Fruit fly (Drosophila melanogaster) whole organism, prepupa: ENCODE data around the gene Det.

ENCODE experiments used
- Blimp-1 ChIP-seq: fragments of 200-800 bp; sonication (Bioruptor generic); optimal IDR thresholded peaks from 3 replicates; lab custom pipeline; 2017; ENCODE audit warnings: missing biosample characterization, missing genetic modification characterization, mild to moderate bottlenecking, moderate library complexity, missing genetic modification reagents
- CG11294 ChIP-seq: fragments of 200-800 bp; sonication (Bioruptor generic); IDR thresholded peaks from 2 replicates; pipeline ENCODE4 v1.3.6; 2022; ENCODE audit warnings: missing biosample characterization, missing genetic modification characterization
- CG11762 ChIP-seq: fragments of 200-800 bp; sonication (Bioruptor generic); optimal IDR thresholded peaks from 3 replicates; lab custom pipeline; 2016; ENCODE audit warnings: missing biosample characterization, missing genetic modification characterization; ENCODE audit not compliant: insufficient read depth
- CG11902 ChIP-seq: fragments of 200-800 bp; sonication (Bioruptor generic); optimal IDR thresholded peaks from 3 replicates; lab custom pipeline; 2016; ENCODE audit warnings: missing biosample characterization, missing genetic modification characterization
- CG1621 ChIP-seq: fragments of 200-800 bp; sonication (Bioruptor generic); optimal IDR thresholded peaks from 3 replicates; lab custom pipeline; 2018; ENCODE audit warnings: missing biosample characterization, mild to moderate bottlenecking, missing genetic modification characterization
- CG3032 ChIP-seq: fragments of 200-800 bp; optimal IDR thresholded peaks from 2 replicates; lab custom pipeline; 2019; ENCODE audit warnings: missing biosample characterization, mild to moderate bottlenecking, missing genetic modification characterization, moderate library complexity
- CG31627 ChIP-seq: fragments of 200-800 bp; sonication (Bioruptor generic); optimal IDR thresholded peaks from 3 replicates; lab custom pipeline; 2016; ENCODE audit warnings: missing biosample characterization, missing genetic modification characterization
- CG4318 ChIP-seq: fragments of 200-800 bp; sonication (Bioruptor generic); optimal IDR thresholded peaks from 3 replicates; lab custom pipeline; 2017; ENCODE audit warnings: missing biosample characterization, mild to moderate bottlenecking, missing genetic modification characterization
- CG6792 ChIP-seq: fragments of 200-800 bp; sonication (Bioruptor generic); optimal IDR thresholded peaks from 3 replicates; lab custom pipeline; 2016; ENCODE audit warnings: missing biosample characterization, missing genetic modification characterization
- CG7368 ChIP-seq: fragments of 200-800 bp; sonication (Bioruptor generic); optimal IDR thresholded peaks from 3 replicates; lab custom pipeline; 2016; ENCODE audit warnings: missing biosample characterization, missing genetic modification characterization
- CG8119 ChIP-seq: fragments of 200-800 bp; sonication (Bioruptor generic); IDR thresholded peaks from 3 replicates; pipeline ENCODE4 v1.3.6; 2022; ENCODE audit warnings: missing biosample characterization, missing genetic modification characterization
- CG8319 ChIP-seq: fragments of 200-800 bp; sonication (Bioruptor generic); optimal IDR thresholded peaks from 3 replicates; lab custom pipeline; 2016; ENCODE audit warnings: missing biosample characterization, missing genetic modification characterization
- Eip75B ChIP-seq: fragments of 200-800 bp; sonication (Bioruptor generic); optimal IDR thresholded peaks from 3 replicates; lab custom pipeline; 2016; ENCODE audit warnings: missing biosample characterization, missing genetic modification characterization
- Eip93F ChIP-seq: fragments of 200-800 bp; sonication (Bioruptor generic); optimal IDR thresholded peaks from 2 replicates; lab custom pipeline; 2016; ENCODE audit warnings: missing biosample characterization, mild to moderate bottlenecking, missing genetic modification characterization
- Ets21C ChIP-seq: fragments of 200-800 bp; sonication (Bioruptor generic); optimal IDR thresholded peaks from 3 replicates; lab custom pipeline; 2016; ENCODE audit warnings: missing biosample characterization, missing genetic modification characterization
- Ets96B ChIP-seq: fragments of 200-800 bp; optimal IDR thresholded peaks from 2 replicates; lab custom pipeline; 2019; ENCODE audit warnings: missing biosample characterization, mild to moderate bottlenecking, missing genetic modification characterization, moderate library complexity
- Gug ChIP-seq: fragments of 200-800 bp; sonication (Bioruptor generic); IDR thresholded peaks from 2 replicates; pipeline ENCODE4 v1.3.6; 2022; ENCODE audit warnings: missing biosample characterization, missing genetic modification characterization
- Hr38 ChIP-seq: sonication (Bioruptor generic); optimal IDR thresholded peaks from 2 replicates; lab custom pipeline; 2016; ENCODE audit warnings: missing biosample characterization, missing genetic modification characterization
- Hr39 ChIP-seq: fragments of 200-800 bp; sonication (Bioruptor generic); optimal IDR thresholded peaks from 2 replicates; lab custom pipeline; 2016; ENCODE audit warnings: missing biosample characterization, missing genetic modification characterization
- Lpt ChIP-seq: fragments of 200-800 bp; sonication (Bioruptor generic); optimal IDR thresholded peaks from 3 replicates; lab custom pipeline; 2016; ENCODE audit warnings: missing biosample characterization, missing genetic modification characterization
- Smox ChIP-seq: fragments of 200-800 bp; sonication (Bioruptor generic); optimal IDR thresholded peaks from 3 replicates; lab custom pipeline; 2016; ENCODE audit warnings: missing biosample characterization, missing genetic modification characterization
- Sox102F ChIP-seq: fragments of 200-800 bp; sonication (Bioruptor generic); optimal IDR thresholded peaks from 2 replicates; lab custom pipeline; 2016; ENCODE audit warnings: missing biosample characterization, mild to moderate bottlenecking, missing genetic modification characterization
- Sox15 ChIP-seq: fragments of 200-800 bp; sonication (Bioruptor generic); optimal IDR thresholded peaks from 3 replicates; lab custom pipeline; 2016; ENCODE audit warnings: missing biosample characterization, missing genetic modification characterization
- cyc ChIP-seq: fragments of 200-800 bp; sonication (Bioruptor generic); optimal IDR thresholded peaks from 3 replicates; lab custom pipeline; 2016; ENCODE audit warnings: missing biosample characterization, missing genetic modification characterization
- dac ChIP-seq: fragments of 200-800 bp; sonication (Bioruptor generic); optimal IDR thresholded peaks from 2 replicates; lab custom pipeline; 2017; ENCODE audit warnings: missing biosample characterization, mild to moderate bottlenecking, missing genetic modification characterization
- dsx ChIP-seq: fragments of 200-800 bp; optimal IDR thresholded peaks from 3 replicates; lab custom pipeline; 2019; ENCODE audit warnings: missing biosample characterization, mild to moderate bottlenecking, missing genetic modification characterization, moderate library complexity; ENCODE audit not compliant: poor library complexity, severe bottlenecking
- eg ChIP-seq: fragments of 200-800 bp; sonication (Bioruptor generic); IDR thresholded peaks from 3 replicates; pipeline ENCODE4 v1.3.6; 2022; ENCODE audit warnings: missing biosample characterization, missing genetic modification characterization
- fd59A ChIP-seq: fragments of 200-800 bp; sonication (Bioruptor generic); optimal IDR thresholded peaks from 2 replicates; lab custom pipeline; 2017; ENCODE audit warnings: missing biosample characterization, mild to moderate bottlenecking, missing genetic modification characterization, missing genetic modification reagents
- fkh ChIP-seq: fragments of 200-800 bp; sonication (Bioruptor generic); optimal IDR thresholded peaks from 3 replicates; lab custom pipeline; 2017; ENCODE audit warnings: missing biosample characterization, mild to moderate bottlenecking, missing genetic modification characterization, moderate library complexity
- lz ChIP-seq: fragments of 200-800 bp; sonication (Bioruptor generic); optimal IDR thresholded peaks from 3 replicates; lab custom pipeline; 2016; ENCODE audit warnings: missing biosample characterization, missing genetic modification characterization
- salr ChIP-seq, 2 experiments: fragments of 200-800 bp; sonication (Bioruptor generic); optimal IDR thresholded peaks; 3 replicates each; lab custom pipeline; 2016 to 2018; ENCODE audit warnings: missing biosample characterization in 2 of 2, missing genetic modification characterization in 2 of 2, mild to moderate bottlenecking in 1 of 2
- spab ChIP-seq: fragments of 200-800 bp; sonication (Bioruptor generic); optimal IDR thresholded peaks from 2 replicates; lab custom pipeline; 2017; ENCODE audit warnings: missing biosample characterization, mild to moderate bottlenecking, missing genetic modification characterization, missing genetic modification reagents
- ss ChIP-seq, 2 experiments: fragments of 200-800 bp; sonication (Bioruptor generic); optimal IDR thresholded peaks; 2 replicates in 1 of 2; 3 replicates in 1 of 2; lab custom pipeline; 2017 to 2018; ENCODE audit warnings: mild to moderate bottlenecking in 2 of 2, missing biosample characterization in 2 of 2, missing genetic modification characterization in 2 of 2, moderate library complexity in 1 of 2
- svp ChIP-seq: fragments of 200-800 bp; sonication (Bioruptor generic); peaks from one replicate; lab custom pipeline; 2016; ENCODE audit warnings: missing biosample characterization, missing genetic modification characterization

The Det gene

DNA sequence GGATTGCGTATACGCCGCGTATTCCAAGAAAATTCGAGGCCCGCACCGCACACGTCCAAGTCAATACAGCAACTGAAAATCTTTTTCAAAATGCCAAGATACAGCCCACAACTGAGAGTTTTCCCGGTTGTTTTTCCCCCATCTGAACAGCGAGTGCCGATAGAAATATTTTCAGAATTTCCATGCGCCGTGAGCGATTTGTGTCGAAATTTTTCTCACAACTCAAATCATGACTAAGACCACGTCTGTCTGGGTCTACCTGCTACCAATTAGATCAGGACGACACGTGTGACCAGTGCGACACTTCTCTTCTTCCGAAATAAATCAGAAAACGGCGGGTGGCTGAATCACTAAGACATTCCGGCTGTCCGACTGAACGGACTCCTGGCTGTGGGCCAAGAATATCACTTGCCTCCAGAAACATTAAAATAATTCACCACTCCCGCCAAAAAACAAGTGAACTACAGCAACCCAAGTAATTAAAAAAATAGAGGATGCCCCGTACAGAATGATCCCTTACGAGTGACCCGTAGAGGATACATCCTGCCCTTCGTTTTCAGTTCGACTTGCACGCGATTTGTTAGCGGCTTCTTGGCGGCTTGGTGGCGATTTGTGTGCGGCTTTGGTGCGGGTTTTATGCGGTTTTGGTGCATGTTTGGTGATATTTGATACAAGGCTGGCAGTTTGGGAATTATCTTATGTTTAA, 24.0 kb upstream of the Det start, which contains the start of gene cher:
Gene cher (minus strand): TSS at position 51 of the 706 bp plus-strand sequence.
- no peak for TF ChIP-seq fd59A (GFP tag; lab: Kevin White, UChicago)
- no peak for TF ChIP-seq Eip93F (GFP tag; lab: Kevin White, UChicago)
- TF ChIP-seq CG6792 (GFP tag; lab: Kevin White, UChicago), result no peak
- no peak for TF ChIP-seq salr (GFP tag; optimal IDR thresholded peaks at IDR 0.05; lab: Kevin White, UChicago)
- no peak for TF ChIP-seq dac (GFP tag; lab: Kevin White, UChicago)
- TF ChIP-seq CG1621 (tag; lab: Kevin White, UChicago), result no peak
- TF ChIP-seq Hr38 (GFP tag; lab: Kevin White, UChicago), result no peak
- TF ChIP-seq CG31627 (GFP tag; lab: Kevin White, UChicago), result no peak
- no peak for TF ChIP-seq Gug (GFP tag; lab: Robert Waterston, UW)
- no peak for TF ChIP-seq fkh (GFP tag; lab: Kevin White, UChicago)
- TF ChIP-seq CG11294 (GFP tag; lab: Robert Waterston, UW), result no peak
- TF ChIP-seq Blimp-1, result no peak

DNA sequence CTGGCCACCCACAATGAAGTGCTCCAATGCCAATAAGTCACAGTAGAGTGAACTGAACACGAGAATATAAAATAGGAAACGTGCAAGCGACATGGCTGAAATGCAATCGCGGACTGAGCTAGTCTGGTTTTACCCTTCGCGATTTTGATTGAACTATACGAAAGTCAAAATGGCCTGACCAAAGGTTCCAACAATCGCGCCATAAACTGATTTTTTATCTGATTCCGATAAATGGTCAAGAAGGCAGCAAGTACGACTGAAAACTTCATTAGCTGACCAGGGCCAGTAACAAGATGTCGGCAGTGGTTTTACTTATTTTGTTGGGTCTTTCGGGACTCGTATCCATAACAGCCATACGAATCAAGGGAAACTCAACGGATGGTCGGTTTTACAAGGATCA, 22.6 kb upstream of the Det start, which contains the start of the genes CG17477 and CG31269:
Gene CG17477 (minus strand): TSS at position 101 of the 400 bp plus-strand sequence.
Gene CG31269 (plus strand): TSS at position 289 of the 400 bp plus-strand sequence.
- TF ChIP-seq ss (GFP tag; optimal IDR thresholded peaks at IDR 0.05; lab: Kevin White, UChicago), result no peak
- no peak for TF ChIP-seq CG8119 (GFP tag; lab: Robert Waterston, UW)
- TF ChIP-seq Smox (GFP tag; lab: Kevin White, UChicago), result no peak
- TF ChIP-seq CG8319 (GFP tag; lab: Kevin White, UChicago), result no peak
- TF ChIP-seq Sox102F, result no peak
- TF ChIP-seq cyc (GFP tag; lab: Kevin White, UChicago), result no peak
- TF ChIP-seq dsx, result no peak
- no peak for TF ChIP-seq Hr39
- TF ChIP-seq, all 60 proteins: peak for 0

DNA sequence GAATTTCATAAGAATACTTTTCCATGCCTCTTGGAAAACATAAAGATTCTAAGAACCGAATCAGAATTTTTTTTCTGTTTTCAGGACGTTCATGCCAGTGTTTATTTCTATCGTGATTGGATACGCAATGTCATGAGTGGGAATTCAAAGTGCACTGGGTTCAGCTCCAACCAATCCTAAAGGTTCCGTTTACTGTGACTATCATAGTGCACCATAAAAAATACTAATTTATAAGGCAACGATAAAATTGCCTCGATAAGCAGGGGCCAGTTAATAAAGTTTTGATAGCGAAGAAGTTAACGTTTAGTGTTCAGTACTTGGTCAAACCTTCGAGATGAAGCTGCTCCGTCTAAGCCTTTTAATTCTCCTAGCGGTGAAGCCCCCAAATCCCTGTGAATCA, 21.6 kb upstream of the Det start, which contains the start of gene CG31265:
Gene CG31265 (plus strand): TSS at position 301 of the 400 bp plus-strand sequence.
- no peak for TF ChIP-seq Ets21C (GFP tag; lab: Kevin White, UChicago)
- no peak for TF ChIP-seq dsx
- TF ChIP-seq CG8119 (GFP tag; lab: Robert Waterston, UW), result no peak
- TF ChIP-seq eg (GFP tag; lab: Robert Waterston, UW), result no peak
- TF ChIP-seq CG4318, result no peak
- TF ChIP-seq, all 60 proteins: peak for 0

DNA sequence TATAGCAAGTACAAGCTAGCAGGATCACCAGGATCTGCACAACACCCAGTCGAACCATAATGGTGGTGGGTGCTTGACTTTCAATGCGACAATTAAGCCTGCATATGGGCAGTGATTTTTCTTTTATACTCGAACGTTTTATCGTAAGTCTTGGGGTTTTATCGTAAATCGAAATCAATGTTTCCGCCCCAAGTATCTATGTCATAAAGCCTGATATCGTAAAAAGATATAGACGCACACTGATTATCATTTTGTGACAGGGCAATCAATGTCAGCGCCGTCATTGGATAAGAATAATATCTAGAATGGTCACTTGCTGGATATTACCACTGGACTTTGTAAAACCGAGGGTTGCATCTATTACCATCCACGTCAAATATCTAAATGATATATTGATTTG, 19.1 kb upstream of the Det start, which contains the start of gene CG17475:
Gene CG17475 (minus strand): TSS at position 101 of the 400 bp plus-strand sequence.
- TF ChIP-seq Eip75B (GFP tag; lab: Kevin White, UChicago), result no peak
- TF ChIP-seq dac (GFP tag; lab: Kevin White, UChicago), result no peak
- TF ChIP-seq Ets96B, result no peak
- TF ChIP-seq CG1621 (tag; lab: Kevin White, UChicago), result no peak
- no peak for TF ChIP-seq CG11294 (GFP tag; lab: Robert Waterston, UW)
- no peak for TF ChIP-seq Hr38 (GFP tag; lab: Kevin White, UChicago)
- TF ChIP-seq CG7368 (GFP tag; lab: Kevin White, UChicago), result no peak
- no peak for TF ChIP-seq Sox102F
- TF ChIP-seq Smox (GFP tag; lab: Kevin White, UChicago), result no peak
- TF ChIP-seq CG4318, result no peak
- no peak for TF ChIP-seq CG11902 (GFP tag; lab: Kevin White, UChicago)
- TF ChIP-seq CG6792 (GFP tag; lab: Kevin White, UChicago), result no peak
- no peak for TF ChIP-seq Sox15 (GFP tag; lab: Kevin White, UChicago)
- no peak for TF ChIP-seq Blimp-1

DNA sequence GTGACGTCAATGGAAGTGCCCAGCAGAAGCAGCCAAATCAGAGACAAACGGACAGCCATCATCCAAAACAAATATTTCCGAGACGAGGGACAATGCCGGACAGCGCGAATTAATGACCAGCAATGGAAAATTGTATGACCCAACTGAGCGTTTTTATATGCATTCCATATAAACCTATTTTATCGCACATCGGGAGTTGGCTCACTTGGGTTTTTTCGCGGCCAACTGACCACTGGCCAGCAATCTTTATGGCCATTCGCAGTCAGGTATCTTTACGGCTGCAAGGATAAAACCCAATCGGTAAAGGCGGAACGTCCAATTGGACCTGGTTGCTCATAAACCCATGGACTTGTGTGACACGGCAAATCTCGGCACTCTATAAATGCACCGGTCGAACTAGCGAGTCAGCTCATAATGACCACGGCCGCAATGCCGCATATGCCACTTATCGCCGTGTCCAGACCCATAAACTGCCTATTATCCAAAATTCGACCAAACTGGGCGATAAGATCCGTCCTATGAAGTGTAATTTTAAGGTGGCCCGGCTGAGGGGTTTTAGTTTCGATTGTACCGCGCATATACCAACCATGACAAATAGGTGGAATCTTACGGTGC, 17.3 kb upstream of the Det start, which contains the start of the genes CG4053 and CG31266:
Gene CG4053 (minus strand): TSS at position 101 of the 615 bp plus-strand sequence.
Gene CG31266 (plus strand): TSS at position 565 of the 615 bp plus-strand sequence.
- no peak for TF ChIP-seq Smox (GFP tag; lab: Kevin White, UChicago)
- no peak for TF ChIP-seq lz (GFP tag; lab: Kevin White, UChicago)
- TF ChIP-seq spab, result no peak
- TF ChIP-seq CG8319 (GFP tag; lab: Kevin White, UChicago), result no peak
- no peak for TF ChIP-seq CG3032 (tag; lab: Kevin White, UChicago)
- no peak for TF ChIP-seq svp (GFP tag; lab: Kevin White, UChicago)
- no peak for TF ChIP-seq CG11762 (GFP tag; lab: Kevin White, UChicago)
- TF ChIP-seq CG1621 (tag; lab: Kevin White, UChicago), result no peak
- TF ChIP-seq Lpt (GFP tag; lab: Kevin White, UChicago), result no peak
